Worm (Caenorhabditis elegans) whole organism, early embryonic: ENCODE data around the gene ser-7.

Source experiments
- F13C5.2 ChIP-seq: sonication (generic microtip); optimal IDR thresholded peaks from 2 replicates; lab custom pipeline; 2017; ENCODE audit warnings: mild to moderate bottlenecking, missing genetic modification characterization, inconsistent platforms, missing compliant biosample characterization
- ama-1 ChIP-seq: fragments of 150-350 bp; optimal IDR thresholded peaks from 2 replicates; lab custom pipeline; 2014
- ceh-36 ChIP-seq: sonication (generic microtip); optimal IDR thresholded peaks from 2 replicates; lab custom pipeline; 2016; ENCODE audit warnings: missing genetic modification characterization, inconsistent platforms, missing compliant biosample characterization
- ets-7 ChIP-seq: sonication (generic microtip); optimal IDR thresholded peaks from 2 replicates; lab custom pipeline; 2016; ENCODE audit warnings: missing genotype, missing genetic modification characterization, missing compliant biosample characterization
- flt-1 ChIP-seq: fragments of 200-800 bp; sonication (Bioruptor generic); IDR thresholded peaks from 2 replicates; pipeline ENCODE4 v1.3.6; 2022; ENCODE audit warnings: missing genetic modification characterization, missing compliant biosample characterization
- hmbx-1 ChIP-seq: sonication (generic microtip); optimal IDR thresholded peaks from 2 replicates; lab custom pipeline; 2016; ENCODE audit warnings: mild to moderate bottlenecking, missing genetic modification characterization, missing compliant biosample characterization
- hmg-4 ChIP-seq: fragments of 200-800 bp; sonication (Bioruptor generic); optimal IDR thresholded peaks from 2 replicates; lab custom pipeline; 2018; ENCODE audit warnings: mild to moderate bottlenecking, missing genetic modification characterization, missing compliant biosample characterization
- hnd-1 ChIP-seq: sonication (generic microtip); optimal IDR thresholded peaks from 2 replicates; lab custom pipeline; 2016; ENCODE audit warnings: missing genetic modification characterization, missing compliant biosample characterization
- scrt-1 ChIP-seq: fragments of 200-800 bp; sonication (Bioruptor generic); IDR thresholded peaks from 2 replicates; pipeline ENCODE4 v1.3.6; 2022; ENCODE audit warnings: missing genetic modification characterization, missing compliant biosample characterization
- sea-1 ChIP-seq: fragments of 200-800 bp; sonication (Bioruptor generic); conservative IDR thresholded peaks from 2 replicates; pipeline ENCODE4 v1.3.6; 2022; ENCODE audit warnings: missing genetic modification characterization, missing compliant biosample characterization
- tbx-11 ChIP-seq: fragments of 200-800 bp; sonication (Bioruptor generic); IDR thresholded peaks from 2 replicates; pipeline ENCODE4 v1.3.6; 2022; ENCODE audit warnings: missing genetic modification characterization, missing compliant biosample characterization
- tbx-37 ChIP-seq: fragments of 200-800 bp; sonication (Bioruptor generic); conservative IDR thresholded peaks from 2 replicates; pipeline ENCODE4 v1.3.6; 2022; ENCODE audit warnings: missing genetic modification reagents, missing genetic modification characterization, missing compliant biosample characterization
- tra-4 ChIP-seq: sonication (generic microtip); optimal IDR thresholded peaks from 2 replicates; lab custom pipeline; 2017; ENCODE audit warnings: missing genetic modification characterization, missing compliant biosample characterization

DNA sequence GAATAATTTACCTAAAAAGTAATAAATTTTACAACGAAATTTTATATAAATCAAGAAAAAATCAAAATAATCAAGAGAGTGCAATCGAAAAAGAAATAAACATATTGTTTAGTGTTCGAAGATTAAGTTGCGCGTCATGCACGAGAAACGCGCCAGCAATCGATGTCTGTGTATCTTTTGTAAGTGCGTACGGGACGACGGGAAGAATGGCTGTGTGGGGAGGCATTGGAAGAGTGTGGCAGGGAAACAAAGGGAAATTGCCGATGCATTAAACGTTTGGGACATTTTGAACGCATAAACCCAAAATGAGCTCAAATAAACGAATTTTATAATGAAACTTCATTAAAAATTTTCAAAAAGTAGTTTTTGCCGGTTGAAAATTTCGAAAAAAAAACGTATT is 13.8 kb downstream of the ser-7 start, which contains the start of gene immt-1:
- no peak for TF ChIP-seq ama-1 (lab: Kevin White, UChicago)
- no peak for TF ChIP-seq ceh-36 (tag; lab: Kevin White, UChicago)
- no peak for TF ChIP-seq tbx-37
- TF ChIP-seq scrt-1, result no peak
- no peak for TF ChIP-seq ets-7
- no peak for TF ChIP-seq tbx-11
- TF ChIP-seq hmg-4 (GFP tag; lab: Kevin White, UChicago), result peak; percentile 46
- TF ChIP-seq flt-1 (GFP tag; lab: Robert Waterston, UW), result no peak
- TF ChIP-seq hmbx-1 (tag; lab: Kevin White, UChicago), result no peak
- no peak for TF ChIP-seq hnd-1
- TF ChIP-seq tra-4 (tag; lab: Kevin White, UChicago), result no peak
- TF ChIP-seq F13C5.2 (tag; lab: Kevin White, UChicago), result peak; percentile 53
- TF ChIP-seq sea-1 (GFP tag; lab: Robert Waterston, UW), result peak; percentile 56; the same call in 1 of the 2 replicates
